Worm (Caenorhabditis elegans) whole organism, L2 larva: ENCODE measurements around the gene ZC455.1.

Experiments used
- ama-1 ChIP-seq: fragments of 150-350 bp; optimal IDR thresholded peaks from 2 replicates; lab custom pipeline; 2018; ENCODE audit warnings: inconsistent platforms
- ceh-16 ChIP-seq: fragments of 150-350 bp; optimal IDR thresholded peaks from 2 replicates; lab custom pipeline; 2014; ENCODE audit warnings: missing biosample characterization, missing genetic modification characterization
- crh-2 ChIP-seq: sonication (generic microtip); optimal IDR thresholded peaks from 2 replicates; lab custom pipeline; 2017; ENCODE audit warnings: missing biosample characterization, missing genetic modification characterization
- elt-3 ChIP-seq: sonication (generic microtip); optimal IDR thresholded peaks from 2 replicates; lab custom pipeline; 2017; ENCODE audit warnings: missing biosample characterization, missing genetic modification characterization
- nhr-10 ChIP-seq: sonication (generic microtip); optimal IDR thresholded peaks from 2 replicates; lab custom pipeline; 2017; ENCODE audit warnings: missing biosample characterization, missing genetic modification characterization
- nhr-11 ChIP-seq: fragments of 150-350 bp; optimal IDR thresholded peaks from 2 replicates; lab custom pipeline; 2014; ENCODE audit warnings: missing biosample characterization, missing genetic modification characterization
- nhr-237 ChIP-seq: fragments of 150-350 bp; optimal IDR thresholded peaks from 2 replicates; lab custom pipeline; 2014; ENCODE audit warnings: missing biosample characterization, missing genetic modification characterization
- nhr-77 ChIP-seq: fragments of 150-350 bp; optimal IDR thresholded peaks from 2 replicates; lab custom pipeline; 2014; ENCODE audit warnings: missing biosample characterization, missing genetic modification characterization
- peb-1 ChIP-seq: fragments of 150-350 bp; optimal IDR thresholded peaks from 2 replicates; lab custom pipeline; 2014; ENCODE audit warnings: missing biosample characterization, missing genetic modification characterization
- unc-55 ChIP-seq: fragments of 150-350 bp; sonication (generic microtip); optimal IDR thresholded peaks from 3 replicates; lab custom pipeline; 2014; ENCODE audit warnings: missing biosample characterization, missing genetic modification reagents, missing genetic modification characterization

- TF ChIP-seq nhr-77 (no peak), unc-55 (GFP tag; lab: Kevin White, UChicago) (no peak), peb-1 (tag; lab: Kevin White, UChicago) (no peak), crh-2 (tag; lab: Kevin White, UChicago) (no peak), nhr-237 (tag; lab: Kevin White, UChicago) (no peak), nhr-11 (tag; lab: Kevin White, UChicago) (no peak), nhr-10 (tag; lab: Kevin White, UChicago) (no peak), ceh-16 (tag; lab: Kevin White, UChicago) (no peak), ama-1 (lab: Kevin White, UChicago) (no peak), elt-3 (tag; lab: Kevin White, UChicago) (no peak)
Measured at ce11 chrV:12759660-12760059, 13.7 kb upstream of the ZC455.1 start, which contains the start of gene papl-1.
